Worm (Caenorhabditis elegans) whole organism, early embryonic: ENCODE results near the gene bar-1.

Source experiments
- F13C5.2 ChIP-seq: sonication (generic microtip); optimal IDR thresholded peaks from 2 replicates; lab custom pipeline; 2017; ENCODE audit warnings: mild to moderate bottlenecking, missing genetic modification characterization, inconsistent platforms, missing compliant biosample characterization
- ama-1 ChIP-seq: fragments of 150-350 bp; optimal IDR thresholded peaks from 2 replicates; lab custom pipeline; 2014
- ceh-13 ChIP-seq: fragments of 200-800 bp; sonication (Bioruptor generic); optimal IDR thresholded peaks from 2 replicates; lab custom pipeline; 2018; ENCODE audit warnings: mild to moderate bottlenecking, missing genetic modification characterization, missing compliant biosample characterization
- ceh-36 ChIP-seq: sonication (generic microtip); optimal IDR thresholded peaks from 2 replicates; lab custom pipeline; 2016; ENCODE audit warnings: missing genetic modification characterization, inconsistent platforms, missing compliant biosample characterization
- ets-7 ChIP-seq: sonication (generic microtip); optimal IDR thresholded peaks from 2 replicates; lab custom pipeline; 2016; ENCODE audit warnings: missing genotype, missing genetic modification characterization, missing compliant biosample characterization
- flt-1 ChIP-seq: fragments of 200-800 bp; sonication (Bioruptor generic); IDR thresholded peaks from 2 replicates; pipeline ENCODE4 v1.3.6; 2022; ENCODE audit warnings: missing genetic modification characterization, missing compliant biosample characterization
- hmbx-1 ChIP-seq: sonication (generic microtip); optimal IDR thresholded peaks from 2 replicates; lab custom pipeline; 2016; ENCODE audit warnings: mild to moderate bottlenecking, missing genetic modification characterization, missing compliant biosample characterization
- hmg-4 ChIP-seq: fragments of 200-800 bp; sonication (Bioruptor generic); optimal IDR thresholded peaks from 2 replicates; lab custom pipeline; 2018; ENCODE audit warnings: mild to moderate bottlenecking, missing genetic modification characterization, missing compliant biosample characterization
- hnd-1 ChIP-seq: sonication (generic microtip); optimal IDR thresholded peaks from 2 replicates; lab custom pipeline; 2016; ENCODE audit warnings: missing genetic modification characterization, missing compliant biosample characterization
- pes-1 ChIP-seq: fragments of 200-800 bp; sonication (Bioruptor generic); IDR thresholded peaks from 2 replicates; pipeline ENCODE4 v1.3.6; 2022; ENCODE audit warnings: missing genetic modification reagents, missing genetic modification characterization, missing compliant biosample characterization
- scrt-1 ChIP-seq: fragments of 200-800 bp; sonication (Bioruptor generic); IDR thresholded peaks from 2 replicates; pipeline ENCODE4 v1.3.6; 2022; ENCODE audit warnings: missing genetic modification characterization, missing compliant biosample characterization
- sea-1 ChIP-seq: fragments of 200-800 bp; sonication (Bioruptor generic); conservative IDR thresholded peaks from 2 replicates; pipeline ENCODE4 v1.3.6; 2022; ENCODE audit warnings: missing genetic modification characterization, missing compliant biosample characterization
- tbx-37 ChIP-seq: fragments of 200-800 bp; sonication (Bioruptor generic); conservative IDR thresholded peaks from 2 replicates; pipeline ENCODE4 v1.3.6; 2022; ENCODE audit warnings: missing genetic modification reagents, missing genetic modification characterization, missing compliant biosample characterization

- TF ChIP-seq pes-1 (GFP tag; lab: Robert Waterston, UW) (no peak), sea-1 (no peak), ama-1 (no peak), hmbx-1 (tag; lab: Kevin White, UChicago) (no peak), ceh-36 (tag; lab: Kevin White, UChicago) (no peak), tbx-37 (GFP tag; lab: Robert Waterston, UW) (no peak), flt-1 (no peak), F13C5.2 (tag; lab: Kevin White, UChicago) (no peak), ets-7 (tag; lab: Kevin White, UChicago) (no peak), hmg-4 (GFP tag; lab: Kevin White, UChicago) (peak; percentile 27), hnd-1 (no peak), ceh-13 (GFP tag; lab: Kevin White, UChicago) (no peak), scrt-1 (GFP tag; lab: Robert Waterston, UW) (no peak)
Measured at ce11 chrX:7217704-7218479, 47.5 kb upstream of the bar-1 start, which contains the start of gene syd-9.
